Fruit fly (Drosophila melanogaster) whole organism, pupa: ENCODE data around the gene CG42238.

Experiments used
- CG10348 ChIP-seq: fragments of 200-800 bp; sonication (Bioruptor generic); IDR thresholded peaks from 2 replicates; pipeline ENCODE4 v1.3.6; 2022; ENCODE audit warnings: missing biosample characterization, missing genetic modification characterization
- CG17806 ChIP-seq: fragments of 200-800 bp; sonication (Bioruptor generic); optimal IDR thresholded peaks from 2 replicates; lab custom pipeline; 2018; ENCODE audit warnings: missing biosample characterization, mild to moderate bottlenecking, missing genetic modification characterization, moderate library complexity
- CG34367 ChIP-seq: fragments of 200-800 bp; sonication (Bioruptor generic); optimal IDR thresholded peaks from 2 replicates; lab custom pipeline; 2018; ENCODE audit warnings: missing biosample characterization, mild to moderate bottlenecking, missing genetic modification characterization
- CG4496 ChIP-seq: fragments of 200-800 bp; sonication (Bioruptor generic); IDR thresholded peaks from 3 replicates; pipeline ENCODE4 v1.3.6; 2022; ENCODE audit warnings: missing biosample characterization, missing genetic modification characterization
- CG8159 ChIP-seq: fragments of 200-800 bp; sonication (Bioruptor generic); optimal IDR thresholded peaks from 3 replicates; lab custom pipeline; 2018; ENCODE audit warnings: missing biosample characterization, mild to moderate bottlenecking, missing genetic modification characterization, moderate library complexity
- CG8301 ChIP-seq: fragments of 200-800 bp; sonication (Bioruptor generic); optimal IDR thresholded peaks from 2 replicates; lab custom pipeline; 2018; ENCODE audit warnings: missing biosample characterization, mild to moderate bottlenecking, missing genetic modification characterization
- CG9948 ChIP-seq: fragments of 200-800 bp; sonication (Bioruptor generic); optimal IDR thresholded peaks from 2 replicates; lab custom pipeline; 2018; ENCODE audit warnings: missing biosample characterization, mild to moderate bottlenecking, missing genetic modification characterization, moderate library complexity
- EcR ChIP-seq: fragments of 200-800 bp; sonication (Bioruptor generic); optimal IDR thresholded peaks from 3 replicates; lab custom pipeline; 2019; ENCODE audit warnings: missing biosample characterization, missing genetic modification characterization, mild to moderate bottlenecking, moderate library complexity, missing genetic modification reagents
- Ets98B ChIP-seq: fragments of 200-800 bp; sonication (Bioruptor generic); IDR thresholded peaks from 2 replicates; pipeline ENCODE4 v1.3.6; 2022; ENCODE audit warnings: missing biosample characterization, missing genetic modification characterization
- Snoo ChIP-seq: fragments of 200-800 bp; sonication (Bioruptor generic); optimal IDR thresholded peaks from 3 replicates; lab custom pipeline; 2017; ENCODE audit warnings: missing biosample characterization, mild to moderate bottlenecking, missing genetic modification characterization, inconsistent platforms
- gl ChIP-seq: fragments of 200-800 bp; sonication (Bioruptor generic); optimal IDR thresholded peaks from 2 replicates; lab custom pipeline; 2018; ENCODE audit warnings: missing biosample characterization, mild to moderate bottlenecking, missing genetic modification characterization
- rn ChIP-seq: fragments of 200-800 bp; sonication (Bioruptor generic); IDR thresholded peaks from 2 replicates; pipeline ENCODE4 v1.3.6; 2022; ENCODE audit warnings: missing biosample characterization, missing genetic modification characterization

- no peak for TF ChIP-seq Snoo (tag; lab: Kevin White, UChicago)
- TF ChIP-seq CG8159 (tag; lab: Kevin White, UChicago), result peak; percentile 8
- TF ChIP-seq Ets98B (GFP tag; lab: Robert Waterston, UW), result no peak
- peak; percentile 52 for TF ChIP-seq CG9948
- no peak for TF ChIP-seq CG4496 (GFP tag; lab: Robert Waterston, UW)
- peak; percentile 66 for TF ChIP-seq CG8301 (tag; lab: Kevin White, UChicago)
- TF ChIP-seq CG10348 (GFP tag; lab: Robert Waterston, UW), result no peak
- no peak for TF ChIP-seq CG34367 (tag; lab: Kevin White, UChicago)
- peak; percentile 53 for TF ChIP-seq CG17806 (tag; lab: Kevin White, UChicago)
- no peak for TF ChIP-seq rn (GFP tag; lab: Robert Waterston, UW)
- no peak for TF ChIP-seq EcR (GFP tag; lab: Kevin White, UChicago)
- no peak for TF ChIP-seq gl (tag; lab: Kevin White, UChicago)
Measured at dm6 chr2L:21004799-21005198, 47.2 kb downstream of the CG42238 start.
